Worm (Caenorhabditis elegans) whole organism, L1 larva: Measurements from ENCODE around the gene T14B4.19.

Experiments used
- ama-1 ChIP-seq: fragments of 150-350 bp; optimal IDR thresholded peaks from 2 replicates; lab custom pipeline; 2014
- ceh-82 ChIP-seq, 3 experiments: fragments of 150-350 bp in 1 of 3; sonication (generic microtip) in 2 of 3; optimal IDR thresholded peaks; 2 replicates each; lab custom pipeline; 2014 to 2017; ENCODE audit warnings: missing biosample characterization in 3 of 3, missing genetic modification characterization in 3 of 3
- elt-3 ChIP-seq, 6 experiments: fragments of 150-350 bp in 1 of 6; sonication (generic microtip); optimal IDR thresholded peaks; 2 replicates each; lab custom pipeline; 2017 to 2018; ENCODE audit warnings: missing biosample characterization in 6 of 6, missing genetic modification characterization in 6 of 6, inconsistent platforms in 1 of 6
- fkh-8 ChIP-seq: sonication (generic microtip); optimal IDR thresholded peaks from 2 replicates; lab custom pipeline; 2016; ENCODE audit warnings: mild to moderate bottlenecking, missing genetic modification characterization, missing compliant biosample characterization
- fos-1 ChIP-seq: fragments of 150-350 bp; optimal IDR thresholded peaks from 2 replicates; lab custom pipeline; 2014; ENCODE audit warnings: missing biosample characterization, missing genetic modification characterization
- lin-39 ChIP-seq: fragments of 150-350 bp; optimal IDR thresholded peaks from 2 replicates; lab custom pipeline; 2014; ENCODE audit warnings: missing biosample characterization, missing genetic modification reagents, missing genetic modification characterization
- lsy-2 ChIP-seq, 2 experiments: fragments of 150-350 bp; optimal IDR thresholded peaks; 2 replicates each; lab custom pipeline; 2014; ENCODE audit warnings: missing biosample characterization in 2 of 2, missing genetic modification characterization in 2 of 2
- mep-1 ChIP-seq: fragments of 150-350 bp; optimal IDR thresholded peaks from 2 replicates; lab custom pipeline; 2014; ENCODE audit warnings: missing biosample characterization, missing genetic modification characterization
- nhr-237 ChIP-seq: fragments of 150-350 bp; optimal IDR thresholded peaks from 2 replicates; lab custom pipeline; 2014; ENCODE audit warnings: missing biosample characterization, missing genetic modification characterization
- nhr-28 ChIP-seq: fragments of 150-350 bp; optimal IDR thresholded peaks from 2 replicates; lab custom pipeline; 2014; ENCODE audit warnings: missing biosample characterization, missing genetic modification characterization
- nhr-76 ChIP-seq: sonication (generic microtip); optimal IDR thresholded peaks from 2 replicates; lab custom pipeline; 2017; ENCODE audit warnings: missing biosample characterization, missing genetic modification characterization
- skn-1 ChIP-seq: fragments of 150-350 bp; optimal IDR thresholded peaks from 2 replicates; lab custom pipeline; 2014; ENCODE audit warnings: missing biosample characterization, missing genetic modification characterization
- ztf-11 ChIP-seq, 2 experiments: sonication (generic microtip); optimal IDR thresholded peaks; 2 replicates each; lab custom pipeline; 2016 to 2017; ENCODE audit warnings: missing genetic modification characterization in 2 of 2, missing biosample characterization in 1 of 2, missing compliant biosample characterization in 1 of 2
- ztf-4 ChIP-seq: fragments of 150-350 bp; optimal IDR thresholded peaks from 2 replicates; lab custom pipeline; 2014; ENCODE audit warnings: missing biosample characterization, missing genetic modification characterization

DNA sequence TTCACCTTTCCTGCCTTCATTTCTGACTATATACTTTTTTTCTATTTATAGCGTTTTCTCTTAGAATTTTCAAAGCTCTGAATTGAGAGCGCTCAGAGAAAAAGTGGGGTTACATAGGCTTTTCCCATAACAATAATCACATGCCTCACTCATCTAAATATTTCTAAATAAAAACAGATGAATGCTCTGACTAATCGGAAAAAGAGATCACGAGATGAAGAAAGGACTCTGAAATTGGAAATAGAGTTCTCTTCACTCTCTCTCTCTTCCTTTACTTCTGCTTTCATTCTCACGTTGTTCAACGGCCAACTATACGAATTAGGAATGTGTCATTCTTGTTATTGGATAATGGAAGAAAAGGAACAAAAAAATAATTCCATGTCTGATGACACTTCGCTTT, 23.6 kb downstream of the T14B4.19 start:
- no peak for TF ChIP-seq ama-1 (lab: Kevin White, UChicago)
- TF ChIP-seq lin-39 (tag; lab: Kevin White, UChicago) = no peak
- TF ChIP-seq lsy-2 (tag; optimal IDR thresholded peaks at IDR 0.05; lab: Kevin White, UChicago) = peak in 1 of 2 experiments; percentile 4
- no peak for TF ChIP-seq skn-1 (tag; lab: Kevin White, UChicago)
- TF ChIP-seq nhr-28 (tag; lab: Kevin White, UChicago) = no peak
- no peak for TF ChIP-seq mep-1 (tag; lab: Kevin White, UChicago)
- no peak for TF ChIP-seq nhr-76 (tag; lab: Kevin White, UChicago)
- peak; percentile 93 for TF ChIP-seq fkh-8 (tag; lab: Kevin White, UChicago)
- no peak for TF ChIP-seq fos-1 (tag; lab: Kevin White, UChicago)
- no peak for TF ChIP-seq ceh-82 (tag; optimal IDR thresholded peaks at IDR 0.05; lab: Kevin White, UChicago)
- TF ChIP-seq ztf-11 (tag; optimal IDR thresholded peaks at IDR 0.05; lab: Kevin White, UChicago) = no peak
- TF ChIP-seq nhr-237 = no peak
- no peak for TF ChIP-seq elt-3 (tag; optimal IDR thresholded peaks at IDR 0.05; lab: Kevin White, UChicago)
- no peak for TF ChIP-seq ztf-4
